Worm (Caenorhabditis elegans) whole organism, young adult: ENCODE results near the gene nlp-41.

Source experiments
- B0261.1 ChIP-seq: sonication (generic microtip); optimal IDR thresholded peaks from 2 replicates; lab custom pipeline; 2016; ENCODE audit warnings: mild to moderate bottlenecking, missing genetic modification characterization, moderate library complexity, missing compliant biosample characterization
- ama-1 ChIP-seq, 3 experiments: fragments of 150-350 bp in 1 of 3; sonication (generic microtip) in 2 of 3; optimal IDR thresholded peaks; 2 replicates each; lab custom pipeline; 2014 to 2018; ENCODE audit warnings: missing biosample characterization in 2 of 3, missing genetic modification characterization in 2 of 3, missing genetic modification reagents in 2 of 3
- dpl-1 ChIP-seq: fragments of 150-350 bp; optimal IDR thresholded peaks from 2 replicates; lab custom pipeline; 2014; ENCODE audit warnings: missing biosample characterization, missing genetic modification reagents, missing genetic modification characterization
- efl-1 ChIP-seq: fragments of 150-350 bp; optimal IDR thresholded peaks from 2 replicates; lab custom pipeline; 2014; ENCODE audit warnings: missing biosample characterization, missing genetic modification reagents, missing genetic modification characterization
- fkh-3 ChIP-seq: sonication (generic microtip); optimal IDR thresholded peaks from 2 replicates; lab custom pipeline; 2016; ENCODE audit warnings: mild to moderate bottlenecking, missing genetic modification characterization, missing compliant biosample characterization

DNA sequence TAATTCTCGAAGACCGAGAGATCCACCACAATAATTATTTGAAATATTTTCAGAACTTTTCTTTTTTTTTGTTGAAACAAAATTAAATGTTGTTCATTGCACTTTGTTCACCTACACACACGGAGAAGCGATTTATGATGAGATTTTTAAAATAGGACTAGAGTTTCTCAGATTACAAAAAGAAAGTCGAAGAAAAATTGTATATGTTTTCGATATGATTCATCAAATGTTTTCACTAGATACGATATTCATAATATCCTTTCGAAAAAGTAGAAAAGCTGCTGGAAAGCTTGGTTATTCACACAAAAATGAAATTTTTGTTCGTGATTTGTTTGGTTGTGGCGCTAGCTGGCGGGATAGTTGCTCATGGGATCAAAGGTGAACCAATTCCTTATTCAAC lies 25.7 kb upstream of the nlp-41 start, which contains the start of gene F57C2.4:
- TF ChIP-seq ama-1 (optimal IDR thresholded peaks at IDR 0.05; lab: Kevin White, UChicago) (no peak), ama-1 (GFP tag; optimal IDR thresholded peaks at IDR 0.05; lab: Kevin White, UChicago) (no peak), fkh-3 (tag; lab: Kevin White, UChicago) (no peak), dpl-1 (GFP tag; lab: Kevin White, UChicago) (no peak), B0261.1 (tag; lab: Kevin White, UChicago) (no peak), efl-1 (GFP tag; lab: Kevin White, UChicago) (no peak)
